Fruit fly (Drosophila melanogaster) S2 (cell line): ENCODE results near the gene Gip.

ENCODE experiments used
- CG8478 ChIP-seq: fragments of >200 bp; optimal IDR thresholded peaks from 2 replicates; lab custom pipeline; 2018
- CTCF ChIP-seq, 2 experiments: fragments of >200 bp; optimal IDR thresholded peaks; 2 replicates each; lab custom pipeline; 2018

- TF ChIP-seq CG8478 (no peak), CTCF (optimal IDR thresholded peaks at IDR 0.05; lab: Kevin White, UChicago) (no peak)
Measured at dm6 chrX:10326346-10326830, 3.3 kb downstream of the Gip start, which contains the start of gene CG2909.
